Fruit fly (Drosophila melanogaster) whole organism, adult: ENCODE measurements around the gene CG42393.

ENCODE experiments used
- CG11617 ChIP-seq: fragments of 200-800 bp; sonication (Bioruptor generic); optimal IDR thresholded peaks from 2 replicates; lab custom pipeline; 2017; ENCODE audit warnings: mild to moderate bottlenecking, missing biosample characterization, missing genetic modification reagents, missing genetic modification characterization
- CG12768 ChIP-seq: fragments of 200-800 bp; sonication (Bioruptor generic); optimal IDR thresholded peaks from 2 replicates; lab custom pipeline; 2017; ENCODE audit warnings: missing biosample characterization, missing genetic modification characterization, mild to moderate bottlenecking, moderate library complexity, missing genetic modification reagents
- CG14711 ChIP-seq: fragments of 200-800 bp; sonication (Bioruptor generic); optimal IDR thresholded peaks from 2 replicates; lab custom pipeline; 2018; ENCODE audit warnings: missing biosample characterization, mild to moderate bottlenecking, missing genetic modification characterization, moderate library complexity
- CG1620 ChIP-seq: fragments of 200-800 bp; sonication (Bioruptor generic); optimal IDR thresholded peaks from 2 replicates; lab custom pipeline; 2016; ENCODE audit warnings: missing biosample characterization, missing genetic modification characterization
- CG33017 ChIP-seq: fragments of 200-800 bp; sonication (Bioruptor generic); optimal IDR thresholded peaks from 2 replicates; lab custom pipeline; 2018; ENCODE audit warnings: missing biosample characterization, mild to moderate bottlenecking, missing genetic modification characterization, moderate library complexity
- CG5204 ChIP-seq: fragments of 200-800 bp; sonication (Bioruptor generic); optimal IDR thresholded peaks from 2 replicates; lab custom pipeline; 2016; ENCODE audit warnings: missing biosample characterization, missing genetic modification characterization
- CG7045 ChIP-seq: fragments of 200-800 bp; sonication (Bioruptor generic); optimal IDR thresholded peaks from 2 replicates; lab custom pipeline; 2017; ENCODE audit warnings: missing biosample characterization, mild to moderate bottlenecking, missing genetic modification characterization
- CG7101 ChIP-seq: fragments of 200-800 bp; sonication (Bioruptor generic); optimal IDR thresholded peaks from 2 replicates; lab custom pipeline; 2018; ENCODE audit warnings: missing biosample characterization, mild to moderate bottlenecking, missing genetic modification characterization, moderate library complexity
- Clk ChIP-seq: fragments of 200-800 bp; sonication (Bioruptor generic); optimal IDR thresholded peaks from 2 replicates; lab custom pipeline; 2017; ENCODE audit warnings: missing biosample characterization, missing genetic modification characterization
- Crg-1 ChIP-seq: fragments of 200-800 bp; sonication (Bioruptor generic); optimal IDR thresholded peaks from 2 replicates; lab custom pipeline; 2016; ENCODE audit warnings: missing biosample characterization, missing genetic modification characterization
- Hr96 ChIP-seq: fragments of 200-800 bp; sonication (Bioruptor generic); optimal IDR thresholded peaks from 2 replicates; lab custom pipeline; 2016; ENCODE audit warnings: missing biosample characterization, missing genetic modification characterization
- Mnt ChIP-seq: fragments of 200-800 bp; sonication (Bioruptor generic); optimal IDR thresholded peaks from 2 replicates; lab custom pipeline; 2016; ENCODE audit warnings: missing biosample characterization, mild to moderate bottlenecking, missing genetic modification characterization
- bab1 ChIP-seq: fragments of 200-800 bp; sonication (Bioruptor generic); optimal IDR thresholded peaks from 3 replicates; lab custom pipeline; 2019; ENCODE audit warnings: missing biosample characterization, mild to moderate bottlenecking, missing genetic modification characterization, moderate library complexity
- cic ChIP-seq: fragments of 200-800 bp; sonication (Bioruptor generic); optimal IDR thresholded peaks from 2 replicates; lab custom pipeline; 2017; ENCODE audit warnings: missing biosample characterization, mild to moderate bottlenecking, missing genetic modification characterization, moderate library complexity
- cnc ChIP-seq, 2 experiments: fragments of >200 bp; optimal IDR thresholded peaks; 2 replicates each; lab custom pipeline; 2017
- kay ChIP-seq: fragments of 200-800 bp; sonication (Bioruptor generic); peaks from one replicate; lab custom pipeline; 2016; ENCODE audit warnings: missing biosample characterization, missing genetic modification characterization, borderline replicate concordance
- ovo ChIP-seq: fragments of 200-800 bp; sonication (Bioruptor generic); optimal IDR thresholded peaks from 2 replicates; lab custom pipeline; 2016; ENCODE audit warnings: missing biosample characterization, missing genetic modification characterization
- pad ChIP-seq: fragments of 200-800 bp; sonication (Bioruptor generic); optimal IDR thresholded peaks from 3 replicates; lab custom pipeline; 2017; ENCODE audit warnings: missing biosample characterization, missing genetic modification characterization, mild to moderate bottlenecking, moderate library complexity, missing genetic modification reagents
- tj ChIP-seq: fragments of 200-800 bp; sonication (Bioruptor generic); optimal IDR thresholded peaks from 3 replicates; lab custom pipeline; 2017; ENCODE audit warnings: missing biosample characterization, mild to moderate bottlenecking, missing genetic modification characterization, moderate library complexity
- toe ChIP-seq: fragments of 200-800 bp; sonication (Bioruptor generic); optimal IDR thresholded peaks from 2 replicates; lab custom pipeline; 2016; ENCODE audit warnings: missing biosample characterization, missing genetic modification characterization

The CG42393 gene

DNA sequence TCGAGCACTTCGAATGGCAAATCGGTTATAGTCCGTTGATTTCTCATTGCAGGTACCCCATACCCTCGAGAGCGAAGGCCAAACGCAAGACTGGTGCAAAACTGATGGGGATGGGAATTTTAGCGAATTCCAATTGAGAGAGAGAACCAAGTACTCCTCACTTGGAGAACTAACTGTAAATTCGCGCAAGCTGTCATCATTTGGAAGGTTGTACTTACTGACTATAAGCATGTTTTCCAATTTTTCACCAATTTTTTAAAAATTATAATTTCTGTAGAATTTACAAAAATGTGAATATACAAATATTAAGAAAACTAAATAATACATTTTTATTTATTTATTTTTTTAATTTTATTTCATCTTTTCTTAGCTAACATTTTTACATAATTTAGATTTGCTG is 29.5 kb downstream of the CG42393 start, which contains the start of gene CG44005:
Gene CG44005, minus strand, starts transcription at position 101 of the 400 bp plus-strand sequence.
- TF ChIP-seq pad (GFP tag; lab: Kevin White, UChicago) (peak; percentile 88), CG5204 (GFP tag; lab: Kevin White, UChicago) (no peak), bab1 (GFP tag; lab: Kevin White, UChicago) (no peak), CG33017 (no peak), ovo (GFP tag; lab: Kevin White, UChicago) (no peak), cnc (optimal IDR thresholded peaks at IDR 0.05; lab: Kevin White, UChicago) (no peak)

DNA sequence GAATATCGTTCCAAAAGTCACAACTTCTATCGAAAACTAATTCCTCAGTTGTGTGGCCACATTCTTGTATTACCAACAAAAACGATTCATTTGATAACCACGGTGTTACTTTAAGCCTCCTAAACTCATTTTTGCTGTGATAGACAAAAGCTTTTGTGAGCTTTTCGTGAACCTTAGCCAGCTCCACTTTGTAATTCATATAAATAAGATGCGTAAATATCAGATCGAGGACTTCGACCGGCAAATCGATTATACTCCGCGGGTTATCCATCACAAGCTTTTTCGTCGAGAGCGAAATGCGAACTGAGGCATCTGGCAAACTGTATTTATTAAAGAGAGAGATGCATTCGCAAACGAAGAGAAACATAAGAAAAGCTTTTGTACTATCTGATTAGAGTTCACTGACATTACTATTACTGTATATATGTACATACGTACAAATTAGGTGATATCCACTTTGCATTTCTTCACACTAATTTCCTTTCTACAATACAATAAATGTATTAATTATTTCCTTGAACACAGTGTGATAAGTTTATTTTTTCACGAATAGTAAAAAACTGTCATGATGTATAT is 31.1 kb downstream of the CG42393 start, which contains the start of gene CG44004:
Gene CG44004, minus strand, starts transcription at position 305 of the 576 bp plus-strand sequence.
- TF ChIP-seq cnc (optimal IDR thresholded peaks at IDR 0.05; lab: Kevin White, UChicago) = no peak
- TF ChIP-seq CG1620 (GFP tag; lab: Kevin White, UChicago) = no peak
- no peak for TF ChIP-seq CG7045
- TF ChIP-seq Mnt (GFP tag; lab: Kevin White, UChicago) = no peak
- peak; percentile 18 for TF ChIP-seq kay (GFP tag; lab: Kevin White, UChicago)
- no peak for TF ChIP-seq CG14711 (tag; lab: Kevin White, UChicago)

DNA sequence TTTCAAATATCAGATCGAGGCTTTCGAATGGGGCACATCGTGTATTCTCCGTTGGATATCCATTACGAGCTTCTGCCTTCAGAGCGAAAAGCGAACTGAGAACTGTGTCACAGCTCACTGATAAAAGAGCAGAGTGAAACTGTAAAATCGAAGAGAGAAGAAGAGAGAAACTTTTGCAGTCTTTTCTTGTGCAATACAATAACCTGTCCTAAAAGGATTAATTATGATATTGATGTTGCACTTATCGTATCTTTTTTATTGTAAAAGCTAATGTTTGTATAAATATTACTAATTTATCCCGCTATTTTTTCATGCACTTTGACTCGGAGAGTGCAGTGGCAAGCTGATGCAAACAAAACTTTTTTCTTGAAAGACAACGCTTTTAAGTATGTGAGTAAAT is 32.5 kb downstream of the CG42393 start:
- no peak for TF ChIP-seq Crg-1
- no peak for TF ChIP-seq pad (GFP tag; lab: Kevin White, UChicago)
- TF ChIP-seq CG14711 (tag; lab: Kevin White, UChicago) = no peak
- TF ChIP-seq cnc (optimal IDR thresholded peaks at IDR 0.05; lab: Kevin White, UChicago) = no peak
- no peak for TF ChIP-seq cic (GFP tag; lab: Kevin White, UChicago)
- TF ChIP-seq Clk (GFP tag; lab: Kevin White, UChicago) = no peak
- no peak for TF ChIP-seq CG1620 (GFP tag; lab: Kevin White, UChicago)

DNA sequence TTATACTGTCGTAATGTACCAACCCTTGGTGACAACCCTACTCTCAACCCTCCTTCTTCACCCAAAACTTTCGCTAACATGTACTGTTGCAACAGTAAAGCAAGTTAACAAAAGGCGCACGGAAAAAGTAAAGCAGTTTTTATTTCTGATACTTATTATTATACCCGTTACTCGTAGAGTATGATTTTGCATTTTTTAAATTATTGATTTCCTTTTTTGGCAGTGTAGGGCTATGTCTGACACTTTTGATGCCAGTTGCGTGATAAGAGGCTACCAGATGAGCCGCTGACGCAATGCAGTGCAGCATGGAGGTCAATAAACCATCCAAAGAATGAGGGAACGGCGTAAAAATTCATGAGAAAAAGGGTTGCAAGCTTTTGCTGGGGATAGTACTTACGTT is 33.3 kb downstream of the CG42393 start:
- TF ChIP-seq ovo (GFP tag; lab: Kevin White, UChicago) = no peak
- no peak for TF ChIP-seq bab1 (GFP tag; lab: Kevin White, UChicago)
- no peak for TF ChIP-seq Clk (GFP tag; lab: Kevin White, UChicago)
- TF ChIP-seq kay (GFP tag; lab: Kevin White, UChicago) = no peak
- no peak for TF ChIP-seq CG5204 (GFP tag; lab: Kevin White, UChicago)
- TF ChIP-seq CG7045 = no peak
- no peak for TF ChIP-seq Mnt (GFP tag; lab: Kevin White, UChicago)
- TF ChIP-seq CG11617 (GFP tag; lab: Kevin White, UChicago) = no peak
- TF ChIP-seq tj (GFP tag; lab: Kevin White, UChicago) = no peak
- no peak for TF ChIP-seq CG12768 (GFP tag; lab: Kevin White, UChicago)
- TF ChIP-seq Hr96 = no peak
- TF ChIP-seq cic (GFP tag; lab: Kevin White, UChicago) = no peak
- TF ChIP-seq CG33017 = no peak
- TF ChIP-seq toe = no peak
- no peak for TF ChIP-seq CG1620 (GFP tag; lab: Kevin White, UChicago)
- no peak for TF ChIP-seq CG14711 (tag; lab: Kevin White, UChicago)
- TF ChIP-seq pad (GFP tag; lab: Kevin White, UChicago) = no peak
- no peak for TF ChIP-seq cnc (optimal IDR thresholded peaks at IDR 0.05; lab: Kevin White, UChicago)
- TF ChIP-seq CG7101 (tag; lab: Kevin White, UChicago) = no peak

DNA sequence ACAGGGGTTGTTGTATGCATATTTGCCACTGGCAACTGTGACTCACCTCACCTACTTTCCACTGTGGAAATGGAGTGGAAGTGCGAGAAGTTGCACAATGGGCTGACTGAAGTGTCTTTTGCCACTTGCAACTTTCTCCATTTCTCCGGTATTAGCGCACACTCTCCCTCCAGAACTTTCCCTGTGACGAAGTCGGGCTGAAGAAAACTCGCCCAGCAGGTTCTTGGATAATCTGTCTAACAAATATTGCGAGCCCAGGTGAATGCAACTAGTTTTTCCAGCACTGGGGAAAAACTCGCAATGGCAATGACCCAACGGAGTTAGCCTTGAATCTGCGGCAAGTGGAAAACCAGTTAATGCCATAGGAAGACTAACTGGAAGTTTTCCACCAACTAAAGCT is 34.1 kb downstream of the CG42393 start:
- TF ChIP-seq cic (GFP tag; lab: Kevin White, UChicago) (no peak), tj (GFP tag; lab: Kevin White, UChicago) (no peak), CG1620 (GFP tag; lab: Kevin White, UChicago) (no peak), pad (GFP tag; lab: Kevin White, UChicago) (no peak)

DNA sequence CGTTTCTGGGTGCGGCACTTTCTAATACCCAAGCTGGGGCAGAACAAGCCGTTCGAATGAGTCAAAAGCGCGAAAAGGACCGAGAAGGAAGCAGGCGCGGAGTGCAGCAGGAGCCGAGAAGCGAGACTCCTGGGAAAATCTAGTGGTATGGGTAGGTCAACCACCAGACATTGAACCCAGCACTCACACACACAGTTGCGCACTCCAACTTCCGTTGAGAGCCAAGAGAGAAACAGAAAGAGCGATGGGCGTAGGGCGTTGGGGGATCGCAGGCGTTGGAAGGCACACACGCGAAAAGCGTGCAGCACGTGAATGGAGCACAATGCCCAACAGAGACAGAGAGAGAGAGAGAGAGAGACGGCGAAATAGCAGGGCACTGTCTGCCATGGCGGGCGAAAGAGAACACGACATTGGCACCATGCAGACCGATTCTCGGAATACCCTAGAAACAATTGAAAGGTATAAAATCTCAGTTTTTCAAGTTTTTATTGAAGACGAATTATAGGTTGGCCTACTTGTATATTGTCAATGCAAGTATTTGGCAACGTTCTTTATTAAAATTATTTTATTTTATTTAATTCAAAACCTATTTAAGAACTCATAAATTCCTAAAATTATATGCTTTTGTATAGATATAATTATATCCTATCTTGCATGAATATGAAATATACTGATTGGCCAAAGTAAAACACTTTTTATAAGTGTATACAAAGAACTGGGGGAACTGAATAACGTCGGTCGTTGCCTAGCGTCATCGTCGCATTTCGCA is 35.3 kb downstream of the CG42393 start:
- TF ChIP-seq bab1 (GFP tag; lab: Kevin White, UChicago) = peak; percentile 66
- peak; percentile 36 for TF ChIP-seq CG7101 (tag; lab: Kevin White, UChicago)
- TF ChIP-seq CG33017 = peak; percentile 5
- TF ChIP-seq tj (GFP tag; lab: Kevin White, UChicago) = peak; percentile 13
- no peak for TF ChIP-seq cic (GFP tag; lab: Kevin White, UChicago)
- TF ChIP-seq toe = no peak
- TF ChIP-seq kay (GFP tag; lab: Kevin White, UChicago) = no peak
- TF ChIP-seq Hr96 = no peak
- TF ChIP-seq CG11617 (GFP tag; lab: Kevin White, UChicago) = peak; percentile 7
- no peak for TF ChIP-seq Crg-1
- TF ChIP-seq CG7045 = no peak
- TF ChIP-seq CG12768 (GFP tag; lab: Kevin White, UChicago) = no peak
- no peak for TF ChIP-seq Clk (GFP tag; lab: Kevin White, UChicago)
- TF ChIP-seq CG1620 (GFP tag; lab: Kevin White, UChicago) = no peak
- no peak for TF ChIP-seq Mnt (GFP tag; lab: Kevin White, UChicago)
- TF ChIP-seq CG5204 (GFP tag; lab: Kevin White, UChicago) = no peak
- no peak for TF ChIP-seq ovo (GFP tag; lab: Kevin White, UChicago)
- peak; percentile 38 for TF ChIP-seq CG14711 (tag; lab: Kevin White, UChicago)
- peak; percentile 34 for TF ChIP-seq pad (GFP tag; lab: Kevin White, UChicago)
- TF ChIP-seq cnc (optimal IDR thresholded peaks at IDR 0.05; lab: Kevin White, UChicago) = no peak
